Fruit fly (Drosophila melanogaster) whole organism, adult: ENCODE data around the gene Pex16.

Source experiments
- CG11617 ChIP-seq: fragments of 200-800 bp; sonication (Bioruptor generic); optimal IDR thresholded peaks from 2 replicates; lab custom pipeline; 2017; ENCODE audit warnings: mild to moderate bottlenecking, missing biosample characterization, missing genetic modification reagents, missing genetic modification characterization
- CG12768 ChIP-seq: fragments of 200-800 bp; sonication (Bioruptor generic); optimal IDR thresholded peaks from 2 replicates; lab custom pipeline; 2017; ENCODE audit warnings: missing biosample characterization, missing genetic modification characterization, mild to moderate bottlenecking, moderate library complexity, missing genetic modification reagents
- CG14711 ChIP-seq: fragments of 200-800 bp; sonication (Bioruptor generic); optimal IDR thresholded peaks from 2 replicates; lab custom pipeline; 2018; ENCODE audit warnings: missing biosample characterization, mild to moderate bottlenecking, missing genetic modification characterization, moderate library complexity
- CG1620 ChIP-seq: fragments of 200-800 bp; sonication (Bioruptor generic); optimal IDR thresholded peaks from 2 replicates; lab custom pipeline; 2016; ENCODE audit warnings: missing biosample characterization, missing genetic modification characterization
- CG33017 ChIP-seq: fragments of 200-800 bp; sonication (Bioruptor generic); optimal IDR thresholded peaks from 2 replicates; lab custom pipeline; 2018; ENCODE audit warnings: missing biosample characterization, mild to moderate bottlenecking, missing genetic modification characterization, moderate library complexity
- CG5204 ChIP-seq: fragments of 200-800 bp; sonication (Bioruptor generic); optimal IDR thresholded peaks from 2 replicates; lab custom pipeline; 2016; ENCODE audit warnings: missing biosample characterization, missing genetic modification characterization
- CG7045 ChIP-seq: fragments of 200-800 bp; sonication (Bioruptor generic); optimal IDR thresholded peaks from 2 replicates; lab custom pipeline; 2017; ENCODE audit warnings: missing biosample characterization, mild to moderate bottlenecking, missing genetic modification characterization
- CG7101 ChIP-seq: fragments of 200-800 bp; sonication (Bioruptor generic); optimal IDR thresholded peaks from 2 replicates; lab custom pipeline; 2018; ENCODE audit warnings: missing biosample characterization, mild to moderate bottlenecking, missing genetic modification characterization, moderate library complexity
- Clk ChIP-seq: fragments of 200-800 bp; sonication (Bioruptor generic); optimal IDR thresholded peaks from 2 replicates; lab custom pipeline; 2017; ENCODE audit warnings: missing biosample characterization, missing genetic modification characterization
- Crg-1 ChIP-seq: fragments of 200-800 bp; sonication (Bioruptor generic); optimal IDR thresholded peaks from 2 replicates; lab custom pipeline; 2016; ENCODE audit warnings: missing biosample characterization, missing genetic modification characterization
- Hr96 ChIP-seq: fragments of 200-800 bp; sonication (Bioruptor generic); optimal IDR thresholded peaks from 2 replicates; lab custom pipeline; 2016; ENCODE audit warnings: missing biosample characterization, missing genetic modification characterization
- Mnt ChIP-seq: fragments of 200-800 bp; sonication (Bioruptor generic); optimal IDR thresholded peaks from 2 replicates; lab custom pipeline; 2016; ENCODE audit warnings: missing biosample characterization, mild to moderate bottlenecking, missing genetic modification characterization
- bab1 ChIP-seq: fragments of 200-800 bp; sonication (Bioruptor generic); optimal IDR thresholded peaks from 3 replicates; lab custom pipeline; 2019; ENCODE audit warnings: missing biosample characterization, mild to moderate bottlenecking, missing genetic modification characterization, moderate library complexity
- cic ChIP-seq: fragments of 200-800 bp; sonication (Bioruptor generic); optimal IDR thresholded peaks from 2 replicates; lab custom pipeline; 2017; ENCODE audit warnings: missing biosample characterization, mild to moderate bottlenecking, missing genetic modification characterization, moderate library complexity
- cnc ChIP-seq, 2 experiments: fragments of >200 bp; optimal IDR thresholded peaks; 2 replicates each; lab custom pipeline; 2017
- kay ChIP-seq: fragments of 200-800 bp; sonication (Bioruptor generic); peaks from one replicate; lab custom pipeline; 2016; ENCODE audit warnings: missing biosample characterization, missing genetic modification characterization, borderline replicate concordance
- ovo ChIP-seq: fragments of 200-800 bp; sonication (Bioruptor generic); optimal IDR thresholded peaks from 2 replicates; lab custom pipeline; 2016; ENCODE audit warnings: missing biosample characterization, missing genetic modification characterization
- pad ChIP-seq: fragments of 200-800 bp; sonication (Bioruptor generic); optimal IDR thresholded peaks from 3 replicates; lab custom pipeline; 2017; ENCODE audit warnings: missing biosample characterization, missing genetic modification characterization, mild to moderate bottlenecking, moderate library complexity, missing genetic modification reagents
- tj ChIP-seq: fragments of 200-800 bp; sonication (Bioruptor generic); optimal IDR thresholded peaks from 3 replicates; lab custom pipeline; 2017; ENCODE audit warnings: missing biosample characterization, mild to moderate bottlenecking, missing genetic modification characterization, moderate library complexity
- toe ChIP-seq: fragments of 200-800 bp; sonication (Bioruptor generic); optimal IDR thresholded peaks from 2 replicates; lab custom pipeline; 2016; ENCODE audit warnings: missing biosample characterization, missing genetic modification characterization

Pex16 gene

DNA sequence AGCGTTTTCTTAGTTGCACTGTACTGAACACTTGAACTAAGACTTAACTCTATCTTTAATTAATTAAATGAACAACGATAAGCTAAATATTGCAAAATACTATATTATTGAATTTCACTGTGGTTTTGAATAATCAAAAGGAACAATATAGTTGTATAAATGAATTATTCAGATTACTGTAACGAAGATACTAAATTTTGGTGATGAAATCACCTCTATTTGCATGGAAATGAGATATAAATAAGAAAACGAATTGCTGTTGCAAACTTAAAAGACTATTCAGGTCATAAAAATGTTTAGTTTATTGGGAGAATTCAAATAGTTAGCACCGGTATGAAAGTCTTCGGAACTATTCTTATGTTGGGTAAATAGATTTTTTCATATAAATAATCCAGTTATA, 19.5 kb downstream of the Pex16 start, which contains the start of gene CG43251:
CG43251 (plus strand) TSS at position 301 of the 400 bp plus-strand sequence.
- TF ChIP-seq Mnt (GFP tag; lab: Kevin White, UChicago) (no peak), Hr96 (GFP tag; lab: Kevin White, UChicago) (no peak), cnc (optimal IDR thresholded peaks at IDR 0.05; lab: Kevin White, UChicago) (no peak), CG14711 (tag; lab: Kevin White, UChicago) (no peak), ovo (no peak), CG11617 (GFP tag; lab: Kevin White, UChicago) (no peak), tj (no peak), cic (no peak), toe (GFP tag; lab: Kevin White, UChicago) (no peak), CG5204 (GFP tag; lab: Kevin White, UChicago) (no peak), Crg-1 (GFP tag; lab: Kevin White, UChicago) (no peak), kay (GFP tag; lab: Kevin White, UChicago) (no peak), CG7045 (no peak), CG7101 (no peak), CG1620 (GFP tag; lab: Kevin White, UChicago) (no peak), CG12768 (GFP tag; lab: Kevin White, UChicago) (no peak), pad (GFP tag; lab: Kevin White, UChicago) (no peak), CG33017 (tag; lab: Kevin White, UChicago) (no peak), Clk (GFP tag; lab: Kevin White, UChicago) (no peak)

DNA sequence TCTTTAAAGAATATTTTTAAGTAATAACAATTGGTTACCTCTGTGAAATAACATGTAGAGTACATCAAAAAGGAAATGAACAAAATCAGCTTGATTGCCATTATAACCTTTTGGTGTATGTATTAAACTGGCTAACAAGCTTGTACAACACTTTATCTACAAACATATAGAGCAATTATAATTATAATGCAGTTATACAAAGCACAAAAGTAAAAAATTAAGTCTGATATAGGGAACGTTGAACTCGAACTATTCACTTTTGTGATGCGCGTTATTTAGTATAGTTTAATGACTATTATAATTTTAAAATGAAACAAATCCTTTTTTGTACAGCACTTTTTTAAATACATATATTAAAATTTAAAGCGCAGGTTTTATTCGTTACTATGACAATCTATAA, 22.5 kb downstream of the Pex16 start, which contains the start of gene CG33912:
CG33912 (minus strand) TSS at position 101 of the 400 bp plus-strand sequence.
- TF ChIP-seq CG5204 (GFP tag; lab: Kevin White, UChicago) (no peak), ovo (no peak)

DNA sequence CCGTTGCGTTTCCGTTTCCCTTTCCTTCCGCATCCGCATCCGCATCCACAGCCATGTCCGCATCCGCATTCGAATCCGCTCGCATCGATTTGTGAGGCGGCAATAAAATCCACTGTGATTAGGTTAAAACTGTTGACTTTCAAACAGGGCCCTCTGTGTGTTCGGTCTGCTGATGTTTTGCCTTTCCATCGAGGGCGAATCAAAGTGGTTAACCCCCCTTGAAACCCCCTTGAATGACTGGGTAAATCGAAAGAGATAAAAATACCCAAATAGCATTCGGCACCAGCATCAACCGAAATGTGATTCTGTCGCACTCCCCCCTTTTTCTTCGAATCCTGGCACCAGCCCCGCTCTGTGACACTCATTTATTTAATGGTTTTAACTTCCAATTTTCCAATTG, 25.1 kb downstream of the Pex16 start:
- TF ChIP-seq pad (GFP tag; lab: Kevin White, UChicago) (no peak), Hr96 (GFP tag; lab: Kevin White, UChicago) (no peak), CG7045 (no peak), CG5204 (GFP tag; lab: Kevin White, UChicago) (no peak), CG12768 (GFP tag; lab: Kevin White, UChicago) (no peak), Clk (GFP tag; lab: Kevin White, UChicago) (no peak), bab1 (GFP tag; lab: Kevin White, UChicago) (no peak), kay (GFP tag; lab: Kevin White, UChicago) (no peak), CG1620 (GFP tag; lab: Kevin White, UChicago) (no peak), CG11617 (GFP tag; lab: Kevin White, UChicago) (no peak), ovo (no peak), cnc (optimal IDR thresholded peaks at IDR 0.05; lab: Kevin White, UChicago) (no peak), cic (no peak), Crg-1 (GFP tag; lab: Kevin White, UChicago) (no peak)

DNA sequence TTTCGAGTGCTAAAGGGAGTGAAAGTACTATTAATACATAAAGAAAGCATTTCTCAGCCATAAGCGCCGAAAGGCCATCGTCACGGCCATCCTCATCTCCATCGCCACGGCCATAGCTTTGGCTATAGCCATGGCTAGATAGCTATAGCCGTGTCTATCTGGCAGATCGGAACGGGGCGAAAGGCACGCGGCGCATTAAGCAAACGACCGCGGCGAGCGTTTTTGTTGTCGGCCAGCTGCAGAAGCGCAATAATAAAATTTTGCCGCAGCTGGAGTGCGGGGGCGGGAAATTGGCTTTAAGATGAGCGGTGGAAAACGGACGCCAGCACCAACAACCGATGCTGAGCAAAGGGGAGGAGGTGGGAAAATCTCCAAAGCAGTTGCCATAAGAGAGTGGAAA, 27.7 kb downstream of the Pex16 start:
- TF ChIP-seq CG33017 (tag; lab: Kevin White, UChicago) (no peak), CG14711 (tag; lab: Kevin White, UChicago) (no peak), bab1 (GFP tag; lab: Kevin White, UChicago) (no peak), tj (no peak), Hr96 (GFP tag; lab: Kevin White, UChicago) (no peak), Clk (GFP tag; lab: Kevin White, UChicago) (no peak), CG11617 (GFP tag; lab: Kevin White, UChicago) (no peak), CG7101 (no peak), pad (GFP tag; lab: Kevin White, UChicago) (no peak), Crg-1 (GFP tag; lab: Kevin White, UChicago) (no peak), CG1620 (GFP tag; lab: Kevin White, UChicago) (no peak), CG7045 (no peak), Mnt (GFP tag; lab: Kevin White, UChicago) (no peak)

DNA sequence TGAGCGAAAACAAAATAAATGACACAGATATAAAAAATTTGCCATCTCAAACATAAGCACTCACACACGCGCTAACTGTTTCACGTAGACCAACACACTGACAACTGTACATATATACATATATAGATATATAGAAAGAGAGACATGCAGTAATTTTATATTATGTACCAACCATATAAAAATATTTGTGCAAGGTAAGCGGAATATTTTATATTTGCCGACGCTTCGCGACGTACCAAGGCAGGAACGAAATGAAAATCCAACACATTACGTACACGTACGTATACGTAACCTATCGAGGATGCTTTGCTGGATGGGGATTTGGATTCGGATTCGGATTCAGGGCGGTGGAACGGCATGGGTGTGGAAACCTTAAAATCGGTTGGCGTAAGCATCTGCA, 29.5 kb downstream of the Pex16 start:
- TF ChIP-seq tj, result peak; percentile 91
- TF ChIP-seq ovo, result no peak
- no peak for TF ChIP-seq CG12768 (GFP tag; lab: Kevin White, UChicago)
- TF ChIP-seq Hr96 (GFP tag; lab: Kevin White, UChicago), result no peak
- no peak for TF ChIP-seq CG7101
- TF ChIP-seq kay (GFP tag; lab: Kevin White, UChicago), result no peak
- TF ChIP-seq CG11617 (GFP tag; lab: Kevin White, UChicago), result no peak
- no peak for TF ChIP-seq CG5204 (GFP tag; lab: Kevin White, UChicago)

DNA sequence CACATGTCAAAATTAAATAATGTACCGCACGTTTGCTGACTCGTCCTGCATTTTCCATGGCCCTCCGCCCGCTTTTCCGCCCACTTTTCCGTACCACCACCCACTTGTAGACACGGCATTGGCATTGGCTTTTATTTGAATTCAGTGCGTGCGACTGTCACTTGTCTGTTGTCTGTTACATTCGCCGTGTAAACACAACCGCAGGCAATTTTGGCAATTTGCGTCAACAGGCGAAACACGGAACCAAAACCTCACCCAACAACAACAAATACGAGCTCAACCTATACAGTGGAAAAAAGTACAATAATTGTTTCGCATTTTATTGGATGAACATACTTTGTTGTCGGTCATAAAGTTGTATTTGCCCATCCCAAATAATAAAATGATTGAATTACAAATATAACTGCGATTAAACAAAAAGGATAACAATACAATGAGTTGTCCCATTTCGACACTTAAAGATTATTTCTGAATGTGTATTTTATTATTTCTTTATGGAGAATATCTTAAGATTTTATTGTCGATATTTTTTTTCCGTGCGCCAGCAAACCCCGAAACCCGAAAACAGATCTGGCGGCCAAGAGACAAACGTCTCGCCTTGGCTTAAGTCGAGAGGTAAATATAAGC, 30.7 kb downstream of the Pex16 start:
- no peak for TF ChIP-seq CG33017 (tag; lab: Kevin White, UChicago)
- no peak for TF ChIP-seq CG7101
- TF ChIP-seq cnc (optimal IDR thresholded peaks at IDR 0.05; lab: Kevin White, UChicago), result no peak
- TF ChIP-seq CG12768 (GFP tag; lab: Kevin White, UChicago), result no peak
- TF ChIP-seq CG5204 (GFP tag; lab: Kevin White, UChicago), result no peak
- TF ChIP-seq CG1620 (GFP tag; lab: Kevin White, UChicago), result no peak
- TF ChIP-seq Crg-1 (GFP tag; lab: Kevin White, UChicago), result no peak
- no peak for TF ChIP-seq ovo
- TF ChIP-seq Clk (GFP tag; lab: Kevin White, UChicago), result no peak
- no peak for TF ChIP-seq cic
- TF ChIP-seq toe (GFP tag; lab: Kevin White, UChicago), result no peak
- no peak for TF ChIP-seq pad (GFP tag; lab: Kevin White, UChicago)
- no peak for TF ChIP-seq tj
- no peak for TF ChIP-seq Hr96 (GFP tag; lab: Kevin White, UChicago)
- no peak for TF ChIP-seq CG7045
- TF ChIP-seq bab1 (GFP tag; lab: Kevin White, UChicago), result no peak
- no peak for TF ChIP-seq CG11617 (GFP tag; lab: Kevin White, UChicago)
- TF ChIP-seq kay (GFP tag; lab: Kevin White, UChicago), result no peak
- no peak for TF ChIP-seq Mnt (GFP tag; lab: Kevin White, UChicago)
- TF ChIP-seq CG14711 (tag; lab: Kevin White, UChicago), result no peak
